Worm (Caenorhabditis elegans) whole organism, mixed stage, embryonic: ENCODE data around the gene R04D3.3.

Experiments used
- cnd-1 ChIP-seq: fragments of 200-800 bp; sonication (Bioruptor generic); optimal IDR thresholded peaks from 2 replicates; lab custom pipeline; 2018; ENCODE audit warnings: mild to moderate bottlenecking, missing genetic modification characterization, missing compliant biosample characterization
- mep-1 ChIP-seq: fragments of 150-350 bp; optimal IDR thresholded peaks from 2 replicates; lab custom pipeline; 2017; ENCODE audit warnings: missing biosample characterization, missing genetic modification reagents, missing genetic modification characterization, inconsistent platforms
- nhr-28 ChIP-seq: fragments of 150-350 bp; optimal IDR thresholded peaks from 2 replicates; lab custom pipeline; 2014; ENCODE audit warnings: missing biosample characterization, missing genetic modification characterization
- nhr-76 ChIP-seq: sonication (generic microtip); optimal IDR thresholded peaks from 2 replicates; lab custom pipeline; 2017; ENCODE audit warnings: missing biosample characterization, missing genetic modification characterization
- unc-62 ChIP-seq: fragments of 150-350 bp; optimal IDR thresholded peaks from 2 replicates; lab custom pipeline; 2014; ENCODE audit warnings: missing biosample characterization, missing genetic modification reagents, missing genetic modification characterization

DNA sequence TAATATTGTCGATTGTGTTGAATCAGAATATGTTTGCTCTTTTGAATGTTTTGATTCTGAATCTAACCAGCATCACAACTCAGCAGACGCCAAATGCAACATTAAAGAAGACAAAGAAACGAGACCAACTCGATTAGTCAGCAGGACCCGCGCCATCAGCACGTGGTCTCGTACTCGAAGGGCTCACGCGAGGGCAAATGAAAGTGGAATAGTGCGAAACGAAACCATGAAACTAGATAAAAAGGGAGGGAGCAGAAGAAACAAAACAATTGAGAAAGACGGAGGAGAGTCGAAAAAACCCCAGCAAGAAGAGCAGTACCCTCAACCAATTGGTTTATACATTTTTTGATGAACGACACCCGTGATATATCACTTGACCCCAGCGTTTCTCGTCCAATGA is 46.6 kb upstream of the R04D3.3 start:
- TF ChIP-seq unc-62 (no peak), nhr-76 (tag; lab: Kevin White, UChicago) (no peak), cnd-1 (tag; lab: Kevin White, UChicago) (no peak), nhr-28 (tag; lab: Kevin White, UChicago) (no peak), mep-1 (no peak)
